Worm (Caenorhabditis elegans): Measurements from ENCODE around the gene gcc-1.
"Not testable (repeated sequence)": the region's sequence is repeated elsewhere in the genome, so short reads cannot be mapped to it uniquely, and the experiment has no call there.

Gene gcc-1

ce11 chrX:3112278-3112677, 47.5 kb upstream of the gcc-1 start:
- TF ChIP-seq mxl-2 (GFP tag; conservative IDR thresholded peaks at IDR 0.05) (0 out of 2 replicates have a peak, but pooled peaks have one; percentile 13), egl-43 (GFP tag; IDR thresholded peaks at IDR 0.05) (0 out of 2 replicates have a peak, but pooled peaks have one; percentile 59), php-3 (GFP tag; IDR thresholded peaks at IDR 0.05) (0 out of 2 replicates have a peak, but pooled peaks have one; percentile 33), set-16 (GFP tag; IDR thresholded peaks at IDR 0.05) (peak; percentile 59), unc-62 (GFP tag; optimal IDR thresholded peaks at IDR 0.05 in 1 of 2) (peak in 1 of 2 experiments; percentile 36), dmd-8 (GFP tag; IDR thresholded peaks at IDR 0.05) (peak; percentile 56; the same call in 1 of the 2 replicates), lim-7 (GFP tag; IDR thresholded peaks at IDR 0.05) (peak; percentile 32; the same call in 1 of the 2 replicates), zfp-3 (GFP tag; conservative IDR thresholded peaks at IDR 0.05) (0 out of 2 replicates have a peak, but pooled peaks have one; percentile 14), D1046.2 (GFP tag; IDR thresholded peaks at IDR 0.05) (0 out of 2 replicates have a peak, but pooled peaks have one; percentile 45)
- not testable (repeated sequence) for TF ChIP-seq unc-62 (tag; optimal IDR thresholded peaks at IDR 0.05)

ce11 chrX:3112946-3113427, 46.8 kb upstream of the gcc-1 start, which contains the start of gene gpd-3:
Gene gpd-3 (minus strand): TSS chrX:3113341.
- TF ChIP-seq mep-1 (tag; optimal IDR thresholded peaks at IDR 0.05) (peak; percentile 60), tra-1 (GFP tag; IDR thresholded peaks at IDR 0.05) (peak; percentile 34; the same call in 1 of the 2 replicates), T26A8.4 (GFP tag; IDR thresholded peaks at IDR 0.05) (peak; percentile 75), ama-1 (optimal IDR thresholded peaks at IDR 0.05) (peak; percentile 92), lin-38 (GFP tag; IDR thresholded peaks at IDR 0.05) (peak; percentile 43), egl-43 (GFP tag; IDR thresholded peaks at IDR 0.05) (0 out of 2 replicates have a peak, but pooled peaks have one; percentile 59), hmg-1.1 (GFP tag; IDR thresholded peaks at IDR 0.05) (peak; percentile 41; the same call in 1 of the 2 replicates), aha-1 (tag) (peak; percentile 60), dpl-1 (GFP tag; optimal IDR thresholded peaks at IDR 0.05) (no peak), madf-9 (GFP tag; conservative IDR thresholded peaks at IDR 0.05) (0 out of 2 replicates have a peak, but pooled peaks have one; percentile 7), ctbp-1 (GFP tag; IDR thresholded peaks at IDR 0.05) (no peak), ceh-32 (tag; optimal IDR thresholded peaks at IDR 0.05; ENCODE audit: poor library complexity) (no peak), zfp-3 (GFP tag; conservative IDR thresholded peaks at IDR 0.05) (peak; percentile 89), nhr-28 (tag; optimal IDR thresholded peaks at IDR 0.05) (no peak), dmd-6 (GFP tag; IDR thresholded peaks at IDR 0.05) (peak; percentile 28; the same call in 1 of the 2 replicates), nhr-25 (tag; optimal IDR thresholded peaks at IDR 0.05; ENCODE audit: borderline replicate concordance, insufficient read depth) (no peak), daf-16 (GFP tag; optimal IDR thresholded peaks at IDR 0.05) (no peak), daf-16 (tag; optimal IDR thresholded peaks at IDR 0.05) (peak; percentile 41), Y75B8A.6 (GFP tag; IDR thresholded peaks at IDR 0.05) (no peak), arid-1 (GFP tag; conservative IDR thresholded peaks at IDR 0.05) (peak; percentile 27; the same call in 1 of the 2 replicates), dmd-8 (GFP tag; IDR thresholded peaks at IDR 0.05) (peak; percentile 27; the same call in 1 of the 2 replicates), nhr-102 (tag; optimal IDR thresholded peaks at IDR 0.05) (peak; percentile 23), lin-29 (GFP tag; IDR thresholded peaks at IDR 0.05) (0 out of 2 replicates have a peak, but pooled peaks have one; percentile 27)

DNA sequence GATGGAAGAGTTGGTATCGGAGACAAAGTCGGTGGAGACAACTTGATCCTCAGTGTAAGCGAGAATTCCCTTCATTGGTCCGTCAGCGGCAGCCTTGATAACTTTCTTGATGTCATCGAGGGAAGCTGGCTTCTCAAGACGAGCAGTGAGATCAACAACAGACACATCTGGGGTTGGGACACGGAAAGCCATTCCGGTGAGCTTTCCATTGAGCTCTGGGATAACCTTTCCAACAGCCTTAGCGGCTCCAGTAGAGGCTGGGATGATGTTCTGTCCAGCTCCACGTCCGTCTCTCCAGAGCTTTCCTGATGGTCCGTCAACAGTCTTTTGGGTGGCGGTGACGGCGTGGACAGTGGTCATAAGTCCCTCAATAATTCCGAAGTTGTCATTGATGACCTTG, 46.0 kb upstream of the gcc-1 start:
- TF ChIP-seq zfp-3 (GFP tag; conservative IDR thresholded peaks at IDR 0.05): peak; percentile 28
- TF ChIP-seq dmd-8 (GFP tag; IDR thresholded peaks at IDR 0.05): 0 out of 2 replicates have a peak, but pooled peaks have one; percentile 34
- peak; percentile 60 for TF ChIP-seq set-16 (GFP tag; IDR thresholded peaks at IDR 0.05)
- peak; percentile 21; the same call in 1 of the 2 replicates for TF ChIP-seq mdt-29 (GFP tag; IDR thresholded peaks at IDR 0.05)
- TF ChIP-seq egl-43 (GFP tag; IDR thresholded peaks at IDR 0.05): 0 out of 2 replicates have a peak, but pooled peaks have one; percentile 34
- TF ChIP-seq aha-1 (tag): peak; percentile 62
- peak; percentile 38; the same call in 1 of the 2 replicates for TF ChIP-seq tra-1 (GFP tag; IDR thresholded peaks at IDR 0.05)
- TF ChIP-seq T26A8.4 (GFP tag; IDR thresholded peaks at IDR 0.05): peak; percentile 5; the same call in 1 of the 2 replicates
- TF ChIP-seq ceh-20 (GFP tag; IDR thresholded peaks at IDR 0.05): peak; percentile 14; the same call in 1 of the 2 replicates

Data from whole organism, L4 larva.